Worm (Caenorhabditis elegans) whole organism, L2 larva: ENCODE data around the gene best-23.

Experiments
- C34F6.9 ChIP-seq: fragments of 150-350 bp; optimal IDR thresholded peaks from 2 replicates; lab custom pipeline; 2014; ENCODE audit warnings: missing biosample characterization, missing genetic modification characterization
- F13H6.1 ChIP-seq: sonication (generic microtip); optimal IDR thresholded peaks from 2 replicates; lab custom pipeline; 2016; ENCODE audit warnings: missing genetic modification characterization, missing compliant biosample characterization
- R02D3.7 ChIP-seq: fragments of 150-350 bp; optimal IDR thresholded peaks from 2 replicates; lab custom pipeline; 2014; ENCODE audit warnings: missing biosample characterization, missing genetic modification characterization
- Y55F3AM.14 ChIP-seq: fragments of 200-800 bp; sonication (Bioruptor generic); optimal IDR thresholded peaks from 2 replicates; lab custom pipeline; 2018; ENCODE audit warnings: mild to moderate bottlenecking, missing genetic modification characterization, missing compliant biosample characterization
- ZK546.5 ChIP-seq: sonication (generic microtip); optimal IDR thresholded peaks from 2 replicates; lab custom pipeline; 2017; ENCODE audit warnings: missing biosample characterization, missing genetic modification characterization
- alr-1 ChIP-seq: fragments of 150-350 bp; optimal IDR thresholded peaks from 2 replicates; lab custom pipeline; 2014; ENCODE audit warnings: missing biosample characterization, missing genetic modification characterization
- ama-1 ChIP-seq: fragments of 150-350 bp; optimal IDR thresholded peaks from 2 replicates; lab custom pipeline; 2018; ENCODE audit warnings: inconsistent platforms
- blmp-1 ChIP-seq: sonication (generic microtip); optimal IDR thresholded peaks from 2 replicates; lab custom pipeline; 2017; ENCODE audit warnings: missing genetic modification characterization, mild to moderate bottlenecking, missing compliant biosample characterization, antibody characterized with exemption, moderate library complexity; ENCODE audit not compliant: insufficient read depth
- ceh-16 ChIP-seq: fragments of 150-350 bp; optimal IDR thresholded peaks from 2 replicates; lab custom pipeline; 2014; ENCODE audit warnings: missing biosample characterization, missing genetic modification characterization
- ceh-82 ChIP-seq: fragments of 150-350 bp; optimal IDR thresholded peaks from 2 replicates; lab custom pipeline; 2014; ENCODE audit warnings: missing biosample characterization, missing genetic modification characterization
- dmd-4 ChIP-seq: sonication (generic microtip); optimal IDR thresholded peaks from 2 replicates; lab custom pipeline; 2017; ENCODE audit warnings: missing biosample characterization, missing genetic modification characterization
- elt-1 ChIP-seq: fragments of 150-350 bp; optimal IDR thresholded peaks from 2 replicates; lab custom pipeline; 2014; ENCODE audit warnings: missing biosample characterization, missing genetic modification characterization
- fos-1 ChIP-seq: fragments of 150-350 bp; optimal IDR thresholded peaks from 2 replicates; lab custom pipeline; 2014; ENCODE audit warnings: missing biosample characterization, missing genetic modification characterization
- gmeb-1 ChIP-seq: fragments of 150-350 bp; optimal IDR thresholded peaks from 2 replicates; lab custom pipeline; 2014; ENCODE audit warnings: missing biosample characterization, missing genetic modification characterization
- lin-11 ChIP-seq: fragments of 150-350 bp; sonication (generic microtip); optimal IDR thresholded peaks from 2 replicates; lab custom pipeline; 2014; ENCODE audit warnings: missing biosample characterization, missing genetic modification characterization, inconsistent platforms, mixed read lengths
- lin-13 ChIP-seq: fragments of 150-350 bp; optimal IDR thresholded peaks from 2 replicates; lab custom pipeline; 2014; ENCODE audit warnings: missing biosample characterization, missing genetic modification reagents, missing genetic modification characterization
- mab-5 ChIP-seq: fragments of 150-350 bp; optimal IDR thresholded peaks from 2 replicates; lab custom pipeline; 2014; ENCODE audit warnings: missing biosample characterization, missing genetic modification characterization
- mbf-1 ChIP-seq: sonication (generic microtip); optimal IDR thresholded peaks from 2 replicates; lab custom pipeline; 2017; ENCODE audit warnings: missing biosample characterization, missing genetic modification characterization
- mdl-1 ChIP-seq, 2 experiments: fragments of 150-350 bp in 1 of 2; sonication (generic microtip) in 1 of 2; optimal IDR thresholded peaks; 2 replicates each; lab custom pipeline; 2017; ENCODE audit warnings: missing biosample characterization in 2 of 2, missing genetic modification characterization in 2 of 2
- nhr-10 ChIP-seq: sonication (generic microtip); optimal IDR thresholded peaks from 2 replicates; lab custom pipeline; 2017; ENCODE audit warnings: missing biosample characterization, missing genetic modification characterization
- nhr-11 ChIP-seq: fragments of 150-350 bp; optimal IDR thresholded peaks from 2 replicates; lab custom pipeline; 2014; ENCODE audit warnings: missing biosample characterization, missing genetic modification characterization
- nhr-12 ChIP-seq: fragments of 150-350 bp; optimal IDR thresholded peaks from 2 replicates; lab custom pipeline; 2014; ENCODE audit warnings: missing biosample characterization, missing genetic modification characterization
- nhr-21 ChIP-seq: fragments of 150-350 bp; optimal IDR thresholded peaks from 2 replicates; lab custom pipeline; 2014; ENCODE audit warnings: missing biosample characterization, missing genetic modification characterization
- nhr-23 ChIP-seq: fragments of 150-350 bp; optimal IDR thresholded peaks from 2 replicates; lab custom pipeline; 2014; ENCODE audit warnings: missing biosample characterization, missing genetic modification reagents, missing genetic modification characterization
- nhr-237 ChIP-seq: fragments of 150-350 bp; optimal IDR thresholded peaks from 2 replicates; lab custom pipeline; 2014; ENCODE audit warnings: missing biosample characterization, missing genetic modification characterization
- nhr-25 ChIP-seq: fragments of 150-350 bp; sonication (generic microtip); optimal IDR thresholded peaks from 3 replicates; lab custom pipeline; 2014; ENCODE audit warnings: missing biosample characterization, missing genetic modification characterization
- nhr-6 ChIP-seq: fragments of 150-350 bp; optimal IDR thresholded peaks from 2 replicates; lab custom pipeline; 2014; ENCODE audit warnings: missing biosample characterization, missing genetic modification characterization
- peb-1 ChIP-seq: fragments of 150-350 bp; optimal IDR thresholded peaks from 2 replicates; lab custom pipeline; 2014; ENCODE audit warnings: missing biosample characterization, missing genetic modification characterization
- sem-4 ChIP-seq: fragments of 150-350 bp; optimal IDR thresholded peaks from 2 replicates; lab custom pipeline; 2014; ENCODE audit warnings: missing biosample characterization, missing genetic modification reagents, missing genetic modification characterization
- skn-1 ChIP-seq: sonication (generic microtip); optimal IDR thresholded peaks from 2 replicates; lab custom pipeline; 2017; ENCODE audit warnings: missing biosample characterization, missing genetic modification characterization
- sma-9 ChIP-seq, 2 experiments: fragments of 150-350 bp in 1 of 2; sonication (generic microtip) in 1 of 2; optimal IDR thresholded peaks; 2 replicates each; lab custom pipeline; 2014 to 2016; ENCODE audit warnings: missing genetic modification characterization in 2 of 2, mild to moderate bottlenecking in 1 of 2, missing biosample characterization in 1 of 2, missing compliant biosample characterization in 1 of 2, missing genetic modification reagents in 1 of 2, moderate library complexity in 1 of 2
- snpc-4 ChIP-seq: fragments of 150-350 bp; optimal IDR thresholded peaks from 2 replicates; lab custom pipeline; 2014; ENCODE audit warnings: missing biosample characterization, missing genetic modification characterization
- unc-39 ChIP-seq: fragments of 150-350 bp; optimal IDR thresholded peaks from 2 replicates; lab custom pipeline; 2014; ENCODE audit warnings: missing biosample characterization, missing genetic modification characterization
- unc-55 ChIP-seq: fragments of 150-350 bp; sonication (generic microtip); optimal IDR thresholded peaks from 3 replicates; lab custom pipeline; 2014; ENCODE audit warnings: missing biosample characterization, missing genetic modification reagents, missing genetic modification characterization
- zag-1 ChIP-seq: fragments of 150-350 bp; optimal IDR thresholded peaks from 2 replicates; lab custom pipeline; 2014; ENCODE audit warnings: missing biosample characterization, missing genetic modification characterization
- ztf-1 ChIP-seq: fragments of 200-800 bp; sonication (Bioruptor generic); conservative IDR thresholded peaks from 2 replicates; pipeline ENCODE4 v1.3.6; 2022; ENCODE audit warnings: missing genetic modification characterization, missing compliant biosample characterization
- ztf-11 ChIP-seq: sonication (generic microtip); optimal IDR thresholded peaks from 2 replicates; lab custom pipeline; 2017; ENCODE audit warnings: missing biosample characterization, missing genetic modification characterization
- ztf-4 ChIP-seq: fragments of 150-350 bp; optimal IDR thresholded peaks from 2 replicates; lab custom pipeline; 2014; ENCODE audit warnings: missing biosample characterization, missing genetic modification characterization

The best-23 gene

ce11 chrII:7940848-7941247 lies 33.5 kb upstream of the best-23 start, which contains the start of gene ZK669.3:
Gene ZK669.3, plus strand, starts transcription at chrII:7941148.
- no peak for TF ChIP-seq nhr-11 (tag; lab: Kevin White, UChicago)
- TF ChIP-seq nhr-25 (tag; lab: Kevin White, UChicago): no peak
- no peak for TF ChIP-seq blmp-1 (tag; lab: Kevin White, UChicago)
- no peak for TF ChIP-seq mab-5
- TF ChIP-seq ama-1 (lab: Kevin White, UChicago): no peak
- no peak for TF ChIP-seq dmd-4
- TF ChIP-seq peb-1 (tag; lab: Kevin White, UChicago): no peak
- TF ChIP-seq lin-13 (GFP tag; lab: Kevin White, UChicago): no peak
- no peak for TF ChIP-seq ceh-82
- TF ChIP-seq C34F6.9 (tag; lab: Kevin White, UChicago): no peak
- no peak for TF ChIP-seq ztf-11 (tag; lab: Kevin White, UChicago)
- TF ChIP-seq F13H6.1 (tag; lab: Kevin White, UChicago): no peak
- TF ChIP-seq sma-9 (GFP tag; optimal IDR thresholded peaks at IDR 0.05; lab: Kevin White, UChicago): no peak
- TF ChIP-seq sma-9 (tag; optimal IDR thresholded peaks at IDR 0.05; lab: Kevin White, UChicago): no peak
- no peak for TF ChIP-seq ZK546.5 (tag; lab: Kevin White, UChicago)
- no peak for TF ChIP-seq ztf-4 (tag; lab: Kevin White, UChicago)
- TF ChIP-seq R02D3.7 (tag; lab: Kevin White, UChicago): no peak
- no peak for TF ChIP-seq nhr-237 (tag; lab: Kevin White, UChicago)
- no peak for TF ChIP-seq nhr-12 (tag; lab: Kevin White, UChicago)

- TF ChIP-seq mbf-1 (tag; lab: Kevin White, UChicago) (no peak), ama-1 (lab: Kevin White, UChicago) (no peak), ztf-11 (tag; lab: Kevin White, UChicago) (no peak), alr-1 (tag; lab: Kevin White, UChicago) (no peak), gmeb-1 (tag; lab: Kevin White, UChicago) (no peak), ztf-1 (GFP tag; lab: Robert Waterston, UW) (no peak), unc-39 (tag; lab: Kevin White, UChicago) (no peak), mab-5 (no peak), ztf-4 (tag; lab: Kevin White, UChicago) (no peak), zag-1 (tag; lab: Kevin White, UChicago) (no peak), lin-11 (tag; lab: Kevin White, UChicago) (no peak)
Measured at ce11 chrII:7938078-7938477, 30.7 kb upstream of the best-23 start, which contains the start of gene ZK669.2. Gene ZK669.2, minus strand, starts transcription at chrII:7938178.

ce11 chrII:7935622-7936021 lies 28.2 kb upstream of the best-23 start:
- no peak for TF ChIP-seq nhr-6 (tag; lab: Kevin White, UChicago)
- TF ChIP-seq fos-1 (tag; lab: Kevin White, UChicago): no peak
- TF ChIP-seq nhr-23 (tag; lab: Kevin White, UChicago): no peak
- no peak for TF ChIP-seq dmd-4
- no peak for TF ChIP-seq ZK546.5 (tag; lab: Kevin White, UChicago)
- TF ChIP-seq nhr-10 (tag; lab: Kevin White, UChicago): no peak
- TF ChIP-seq snpc-4 (tag; lab: Kevin White, UChicago): no peak
- TF ChIP-seq elt-1 (tag; lab: Kevin White, UChicago): no peak
- no peak for TF ChIP-seq unc-39 (tag; lab: Kevin White, UChicago)
- TF ChIP-seq skn-1: no peak
- no peak for TF ChIP-seq unc-55 (GFP tag; lab: Kevin White, UChicago)
- no peak for TF ChIP-seq alr-1 (tag; lab: Kevin White, UChicago)
- TF ChIP-seq lin-13 (GFP tag; lab: Kevin White, UChicago): no peak
- no peak for TF ChIP-seq ztf-4 (tag; lab: Kevin White, UChicago)
- TF ChIP-seq mdl-1 (tag; optimal IDR thresholded peaks at IDR 0.05; lab: Kevin White, UChicago): no peak
- no peak for TF ChIP-seq nhr-21
- TF ChIP-seq sem-4 (tag; lab: Kevin White, UChicago): no peak
- TF ChIP-seq Y55F3AM.14 (GFP tag; lab: Kevin White, UChicago): no peak
- TF ChIP-seq peb-1 (tag; lab: Kevin White, UChicago): no peak
- TF ChIP-seq, all 48 proteins: peak for 0

ce11 chrII:7930671-7931070 lies 23.3 kb upstream of the best-23 start:
- no peak for TF ChIP-seq zag-1 (tag; lab: Kevin White, UChicago)
- peak; percentile 69 for TF ChIP-seq ceh-16 (tag; lab: Kevin White, UChicago)
- TF ChIP-seq, all 48 proteins: peak for 1
